Worm (Caenorhabditis elegans) whole organism, L2 larva: ENCODE results near the gene lgc-56.

Experiments used
- C34F6.9 ChIP-seq: fragments of 150-350 bp; optimal IDR thresholded peaks from 2 replicates; lab custom pipeline; 2014; ENCODE audit warnings: missing biosample characterization, missing genetic modification characterization
- F13H6.1 ChIP-seq: sonication (generic microtip); optimal IDR thresholded peaks from 2 replicates; lab custom pipeline; 2016; ENCODE audit warnings: missing genetic modification characterization, missing compliant biosample characterization
- R02D3.7 ChIP-seq: fragments of 150-350 bp; optimal IDR thresholded peaks from 2 replicates; lab custom pipeline; 2014; ENCODE audit warnings: missing biosample characterization, missing genetic modification characterization
- Y55F3AM.14 ChIP-seq: fragments of 200-800 bp; sonication (Bioruptor generic); optimal IDR thresholded peaks from 2 replicates; lab custom pipeline; 2018; ENCODE audit warnings: mild to moderate bottlenecking, missing genetic modification characterization, missing compliant biosample characterization
- ZK546.5 ChIP-seq: sonication (generic microtip); optimal IDR thresholded peaks from 2 replicates; lab custom pipeline; 2017; ENCODE audit warnings: missing biosample characterization, missing genetic modification characterization
- alr-1 ChIP-seq: fragments of 150-350 bp; optimal IDR thresholded peaks from 2 replicates; lab custom pipeline; 2014; ENCODE audit warnings: missing biosample characterization, missing genetic modification characterization
- aly-2 ChIP-seq: fragments of 150-350 bp; optimal IDR thresholded peaks from 2 replicates; lab custom pipeline; 2014; ENCODE audit warnings: missing biosample characterization, missing genetic modification characterization
- ama-1 ChIP-seq: fragments of 150-350 bp; optimal IDR thresholded peaks from 2 replicates; lab custom pipeline; 2018; ENCODE audit warnings: inconsistent platforms
- crh-2 ChIP-seq: sonication (generic microtip); optimal IDR thresholded peaks from 2 replicates; lab custom pipeline; 2017; ENCODE audit warnings: missing biosample characterization, missing genetic modification characterization
- dmd-4 ChIP-seq: sonication (generic microtip); optimal IDR thresholded peaks from 2 replicates; lab custom pipeline; 2017; ENCODE audit warnings: missing biosample characterization, missing genetic modification characterization
- egl-27 ChIP-seq: sonication (generic microtip); optimal IDR thresholded peaks from 3 replicates; lab custom pipeline; 2017; ENCODE audit warnings: missing biosample characterization, missing genetic modification reagents, missing genetic modification characterization
- elt-1 ChIP-seq: fragments of 150-350 bp; optimal IDR thresholded peaks from 2 replicates; lab custom pipeline; 2014; ENCODE audit warnings: missing biosample characterization, missing genetic modification characterization
- elt-3 ChIP-seq: sonication (generic microtip); optimal IDR thresholded peaks from 2 replicates; lab custom pipeline; 2017; ENCODE audit warnings: missing biosample characterization, missing genetic modification characterization
- fos-1 ChIP-seq: fragments of 150-350 bp; optimal IDR thresholded peaks from 2 replicates; lab custom pipeline; 2014; ENCODE audit warnings: missing biosample characterization, missing genetic modification characterization
- lin-11 ChIP-seq: fragments of 150-350 bp; sonication (generic microtip); optimal IDR thresholded peaks from 2 replicates; lab custom pipeline; 2014; ENCODE audit warnings: missing biosample characterization, missing genetic modification characterization, inconsistent platforms, mixed read lengths
- lin-13 ChIP-seq: fragments of 150-350 bp; optimal IDR thresholded peaks from 2 replicates; lab custom pipeline; 2014; ENCODE audit warnings: missing biosample characterization, missing genetic modification reagents, missing genetic modification characterization
- lin-39 ChIP-seq: fragments of 150-350 bp; optimal IDR thresholded peaks from 2 replicates; lab custom pipeline; 2014; ENCODE audit warnings: missing biosample characterization, missing genetic modification reagents, missing genetic modification characterization
- lsy-2 ChIP-seq, 2 experiments: fragments of 150-350 bp in 1 of 2; sonication (generic microtip) in 1 of 2; optimal IDR thresholded peaks; 2 replicates each; lab custom pipeline; 2014 to 2017; ENCODE audit warnings: missing biosample characterization in 2 of 2, missing genetic modification characterization in 2 of 2
- mdl-1 ChIP-seq, 2 experiments: fragments of 150-350 bp in 1 of 2; sonication (generic microtip) in 1 of 2; optimal IDR thresholded peaks; 2 replicates each; lab custom pipeline; 2017; ENCODE audit warnings: missing biosample characterization in 2 of 2, missing genetic modification characterization in 2 of 2
- nhr-11 ChIP-seq: fragments of 150-350 bp; optimal IDR thresholded peaks from 2 replicates; lab custom pipeline; 2014; ENCODE audit warnings: missing biosample characterization, missing genetic modification characterization
- nhr-129 ChIP-seq: fragments of 150-350 bp; optimal IDR thresholded peaks from 2 replicates; lab custom pipeline; 2014; ENCODE audit warnings: missing biosample characterization, missing genetic modification characterization
- nhr-21 ChIP-seq: fragments of 150-350 bp; optimal IDR thresholded peaks from 2 replicates; lab custom pipeline; 2014; ENCODE audit warnings: missing biosample characterization, missing genetic modification characterization
- nhr-237 ChIP-seq: fragments of 150-350 bp; optimal IDR thresholded peaks from 2 replicates; lab custom pipeline; 2014; ENCODE audit warnings: missing biosample characterization, missing genetic modification characterization
- peb-1 ChIP-seq: fragments of 150-350 bp; optimal IDR thresholded peaks from 2 replicates; lab custom pipeline; 2014; ENCODE audit warnings: missing biosample characterization, missing genetic modification characterization
- sem-4 ChIP-seq: fragments of 150-350 bp; optimal IDR thresholded peaks from 2 replicates; lab custom pipeline; 2014; ENCODE audit warnings: missing biosample characterization, missing genetic modification reagents, missing genetic modification characterization
- skn-1 ChIP-seq: sonication (generic microtip); optimal IDR thresholded peaks from 2 replicates; lab custom pipeline; 2017; ENCODE audit warnings: missing biosample characterization, missing genetic modification characterization
- sma-9 ChIP-seq, 2 experiments: fragments of 150-350 bp in 1 of 2; sonication (generic microtip) in 1 of 2; optimal IDR thresholded peaks; 2 replicates each; lab custom pipeline; 2014 to 2016; ENCODE audit warnings: missing genetic modification characterization in 2 of 2, mild to moderate bottlenecking in 1 of 2, missing biosample characterization in 1 of 2, missing compliant biosample characterization in 1 of 2, missing genetic modification reagents in 1 of 2, moderate library complexity in 1 of 2
- snpc-4 ChIP-seq: fragments of 150-350 bp; optimal IDR thresholded peaks from 2 replicates; lab custom pipeline; 2014; ENCODE audit warnings: missing biosample characterization, missing genetic modification characterization
- unc-55 ChIP-seq: fragments of 150-350 bp; sonication (generic microtip); optimal IDR thresholded peaks from 3 replicates; lab custom pipeline; 2014; ENCODE audit warnings: missing biosample characterization, missing genetic modification reagents, missing genetic modification characterization
- zag-1 ChIP-seq: fragments of 150-350 bp; optimal IDR thresholded peaks from 2 replicates; lab custom pipeline; 2014; ENCODE audit warnings: missing biosample characterization, missing genetic modification characterization
- ztf-1 ChIP-seq: fragments of 200-800 bp; sonication (Bioruptor generic); conservative IDR thresholded peaks from 2 replicates; pipeline ENCODE4 v1.3.6; 2022; ENCODE audit warnings: missing genetic modification characterization, missing compliant biosample characterization
- ztf-11 ChIP-seq: sonication (generic microtip); optimal IDR thresholded peaks from 2 replicates; lab custom pipeline; 2017; ENCODE audit warnings: missing biosample characterization, missing genetic modification characterization
- ztf-4 ChIP-seq: fragments of 150-350 bp; optimal IDR thresholded peaks from 2 replicates; lab custom pipeline; 2014; ENCODE audit warnings: missing biosample characterization, missing genetic modification characterization

Gene lgc-56

ce11 chrII:5166738-5167137, 36.6 kb downstream of the lgc-56 start, which contains the start of gene srb-3:
Gene srb-3 (minus strand): TSS chrII:5166838.
- no peak for TF ChIP-seq snpc-4 (tag; lab: Kevin White, UChicago)
- TF ChIP-seq ztf-4 (tag; lab: Kevin White, UChicago): no peak
- no peak for TF ChIP-seq ztf-1 (GFP tag; lab: Robert Waterston, UW)
- TF ChIP-seq R02D3.7 (tag; lab: Kevin White, UChicago): no peak
- TF ChIP-seq ztf-11 (tag; lab: Kevin White, UChicago): no peak
- TF ChIP-seq elt-3: no peak
- no peak for TF ChIP-seq nhr-11 (tag; lab: Kevin White, UChicago)
- TF ChIP-seq lsy-2 (tag; optimal IDR thresholded peaks at IDR 0.05; lab: Kevin White, UChicago): no peak
- no peak for TF ChIP-seq mdl-1 (tag; optimal IDR thresholded peaks at IDR 0.05; lab: Kevin White, UChicago)

ce11 chrII:5170932-5171331, 40.8 kb downstream of the lgc-56 start, which contains the start of gene srb-1:
Gene srb-1 (minus strand): TSS chrII:5171032.
- no peak for TF ChIP-seq ZK546.5 (tag; lab: Kevin White, UChicago)
- TF ChIP-seq elt-1 (tag; lab: Kevin White, UChicago): no peak
- TF ChIP-seq lsy-2 (tag; optimal IDR thresholded peaks at IDR 0.05; lab: Kevin White, UChicago): no peak

ce11 chrII:5171610-5172009, 41.4 kb downstream of the lgc-56 start, which contains the start of gene C27D6.15:
Gene C27D6.15 (plus strand): TSS chrII:5171910.
- TF ChIP-seq nhr-11 (tag; lab: Kevin White, UChicago) (no peak), alr-1 (no peak), peb-1 (no peak), snpc-4 (tag; lab: Kevin White, UChicago) (no peak), nhr-237 (tag; lab: Kevin White, UChicago) (no peak), ztf-4 (tag; lab: Kevin White, UChicago) (no peak)

ce11 chrII:5172451-5172850, 42.3 kb downstream of the lgc-56 start, which contains the start of gene C27D6.1:
Gene C27D6.1 (plus strand): TSS chrII:5172751.
- TF ChIP-seq nhr-21: no peak
- no peak for TF ChIP-seq unc-55
- no peak for TF ChIP-seq crh-2
- no peak for TF ChIP-seq dmd-4 (tag; lab: Kevin White, UChicago)
- no peak for TF ChIP-seq F13H6.1
- no peak for TF ChIP-seq ama-1 (lab: Kevin White, UChicago)
- no peak for TF ChIP-seq elt-3
- no peak for TF ChIP-seq lin-39
- TF ChIP-seq C34F6.9 (tag; lab: Kevin White, UChicago): no peak
- no peak for TF ChIP-seq nhr-129
- TF ChIP-seq skn-1 (tag; lab: Kevin White, UChicago): no peak
- no peak for TF ChIP-seq alr-1

ce11 chrII:5174370-5174769, 44.2 kb downstream of the lgc-56 start, which contains the start of gene C27D6.3:
Gene C27D6.3 (minus strand): TSS chrII:5174470.
- TF ChIP-seq ama-1 (lab: Kevin White, UChicago) (no peak), nhr-237 (tag; lab: Kevin White, UChicago) (no peak), aly-2 (no peak), lin-13 (no peak), lin-11 (no peak), egl-27 (tag; lab: Kevin White, UChicago) (no peak)

- no peak for TF ChIP-seq lsy-2 (tag; optimal IDR thresholded peaks at IDR 0.05; lab: Kevin White, UChicago)
These were observed 46.8 kb downstream of the lgc-56 start for ce11 chrII:5176934-5177333.

- no peak for TF ChIP-seq sma-9 (GFP tag; optimal IDR thresholded peaks at IDR 0.05; lab: Kevin White, UChicago)
- TF ChIP-seq sma-9 (tag; optimal IDR thresholded peaks at IDR 0.05; lab: Kevin White, UChicago): no peak
- TF ChIP-seq zag-1: no peak
- no peak for TF ChIP-seq ama-1 (lab: Kevin White, UChicago)
- no peak for TF ChIP-seq sem-4 (tag; lab: Kevin White, UChicago)
- no peak for TF ChIP-seq egl-27 (tag; lab: Kevin White, UChicago)
- no peak for TF ChIP-seq dmd-4 (tag; lab: Kevin White, UChicago)
- TF ChIP-seq C34F6.9 (tag; lab: Kevin White, UChicago): no peak
- TF ChIP-seq aly-2: no peak
- TF ChIP-seq ztf-1 (GFP tag; lab: Robert Waterston, UW): no peak
- no peak for TF ChIP-seq skn-1 (tag; lab: Kevin White, UChicago)
- no peak for TF ChIP-seq lin-39
- no peak for TF ChIP-seq ztf-11 (tag; lab: Kevin White, UChicago)
- no peak for TF ChIP-seq lsy-2 (tag; optimal IDR thresholded peaks at IDR 0.05; lab: Kevin White, UChicago)
- TF ChIP-seq unc-55: no peak
- TF ChIP-seq fos-1 (tag; lab: Kevin White, UChicago): no peak
- TF ChIP-seq Y55F3AM.14 (GFP tag; lab: Kevin White, UChicago): no peak
- TF ChIP-seq, all 48 proteins: peak for 0
These were observed 47.7 kb downstream of the lgc-56 start, which contains the start of gene C27D6.12 for ce11 chrII:5177902-5178301. Gene C27D6.12 (minus strand): TSS chrII:5178002.
